Worm (Caenorhabditis elegans): ENCODE results near the gene rnh-2.

DNA sequence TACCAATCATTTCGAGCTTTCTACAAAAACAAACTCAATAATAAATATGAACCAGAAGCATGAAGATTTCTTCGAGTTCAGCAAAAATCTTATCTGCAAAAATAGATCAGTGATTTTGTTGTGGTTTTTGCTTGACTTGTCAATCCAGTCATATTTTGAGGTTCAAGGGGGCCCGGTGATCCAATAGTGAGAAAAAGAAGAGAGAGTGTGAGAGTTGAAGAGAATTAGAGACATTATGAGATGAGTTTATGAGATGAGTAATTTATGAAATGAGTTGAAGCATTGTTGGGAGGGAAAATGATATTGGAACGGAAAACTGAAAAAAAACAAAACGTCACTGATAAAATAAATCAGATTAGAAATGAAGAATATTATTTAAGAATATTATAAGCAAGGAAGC lies 8.0 kb upstream of the rnh-2 start, which contains the start of gene T13H5.1:
- no peak for TF ChIP-seq hnd-1 (tag; optimal IDR thresholded peaks at IDR 0.05)
- TF ChIP-seq pes-1 (GFP tag; IDR thresholded peaks at IDR 0.05): no peak
- no peak for TF ChIP-seq ama-1 (optimal IDR thresholded peaks at IDR 0.05)

All from whole organism, early embryonic.